Fruit fly (Drosophila melanogaster) whole organism, pupa: ENCODE results near the gene CG3739.

Experiments used
- CG10348 ChIP-seq: fragments of 200-800 bp; sonication (Bioruptor generic); IDR thresholded peaks from 2 replicates; pipeline ENCODE4 v1.3.6; 2022; ENCODE audit warnings: missing biosample characterization, missing genetic modification characterization
- CG12605 ChIP-seq: fragments of 200-800 bp; sonication (Bioruptor generic); IDR thresholded peaks from 2 replicates; pipeline ENCODE4 v1.3.6; 2022; ENCODE audit warnings: missing biosample characterization, missing genetic modification characterization
- CG13204 ChIP-seq: fragments of 200-800 bp; sonication (Bioruptor generic); optimal IDR thresholded peaks from 2 replicates; lab custom pipeline; 2018; ENCODE audit warnings: missing biosample characterization, mild to moderate bottlenecking, missing genetic modification characterization, moderate library complexity
- CG14655 ChIP-seq: fragments of 200-800 bp; sonication (Bioruptor generic); optimal IDR thresholded peaks from 3 replicates; lab custom pipeline; 2017; ENCODE audit warnings: mild to moderate bottlenecking, missing biosample characterization, missing genetic modification reagents, missing genetic modification characterization
- CG15710 ChIP-seq: fragments of 200-800 bp; sonication (Bioruptor generic); optimal IDR thresholded peaks from 2 replicates; lab custom pipeline; 2018; ENCODE audit warnings: missing biosample characterization, mild to moderate bottlenecking, missing genetic modification characterization, moderate library complexity
- CG17806 ChIP-seq: fragments of 200-800 bp; sonication (Bioruptor generic); optimal IDR thresholded peaks from 2 replicates; lab custom pipeline; 2018; ENCODE audit warnings: missing biosample characterization, mild to moderate bottlenecking, missing genetic modification characterization, moderate library complexity
- CG32121 ChIP-seq: fragments of 200-800 bp; sonication (Bioruptor generic); IDR thresholded peaks from 2 replicates; pipeline ENCODE4 v1.3.6; 2022; ENCODE audit warnings: missing biosample characterization, missing genetic modification characterization
- CG34367 ChIP-seq: fragments of 200-800 bp; sonication (Bioruptor generic); optimal IDR thresholded peaks from 2 replicates; lab custom pipeline; 2018; ENCODE audit warnings: missing biosample characterization, mild to moderate bottlenecking, missing genetic modification characterization
- CG4496 ChIP-seq: fragments of 200-800 bp; sonication (Bioruptor generic); IDR thresholded peaks from 3 replicates; pipeline ENCODE4 v1.3.6; 2022; ENCODE audit warnings: missing biosample characterization, missing genetic modification characterization
- CG8159 ChIP-seq: fragments of 200-800 bp; sonication (Bioruptor generic); optimal IDR thresholded peaks from 3 replicates; lab custom pipeline; 2018; ENCODE audit warnings: missing biosample characterization, mild to moderate bottlenecking, missing genetic modification characterization, moderate library complexity
- CG8301 ChIP-seq: fragments of 200-800 bp; sonication (Bioruptor generic); optimal IDR thresholded peaks from 2 replicates; lab custom pipeline; 2018; ENCODE audit warnings: missing biosample characterization, mild to moderate bottlenecking, missing genetic modification characterization
- CG9948 ChIP-seq: fragments of 200-800 bp; sonication (Bioruptor generic); optimal IDR thresholded peaks from 2 replicates; lab custom pipeline; 2018; ENCODE audit warnings: missing biosample characterization, mild to moderate bottlenecking, missing genetic modification characterization, moderate library complexity
- D1 ChIP-seq: fragments of 200-800 bp; sonication (Bioruptor generic); optimal IDR thresholded peaks from 2 replicates; lab custom pipeline; 2018; ENCODE audit warnings: missing biosample characterization, mild to moderate bottlenecking, missing genetic modification characterization, moderate library complexity
- EcR ChIP-seq: fragments of 200-800 bp; sonication (Bioruptor generic); optimal IDR thresholded peaks from 3 replicates; lab custom pipeline; 2019; ENCODE audit warnings: missing biosample characterization, missing genetic modification characterization, mild to moderate bottlenecking, moderate library complexity, missing genetic modification reagents
- Ets98B ChIP-seq: fragments of 200-800 bp; sonication (Bioruptor generic); IDR thresholded peaks from 2 replicates; pipeline ENCODE4 v1.3.6; 2022; ENCODE audit warnings: missing biosample characterization, missing genetic modification characterization
- Pif1A ChIP-seq: fragments of 200-800 bp; sonication (Bioruptor generic); optimal IDR thresholded peaks from 3 replicates; lab custom pipeline; 2016; ENCODE audit warnings: missing biosample characterization, missing genetic modification characterization
- Pif1B ChIP-seq: fragments of 200-800 bp; sonication (Bioruptor generic); optimal IDR thresholded peaks from 3 replicates; lab custom pipeline; 2016; ENCODE audit warnings: missing biosample characterization, missing genetic modification characterization
- Snoo ChIP-seq: fragments of 200-800 bp; sonication (Bioruptor generic); optimal IDR thresholded peaks from 3 replicates; lab custom pipeline; 2017; ENCODE audit warnings: missing biosample characterization, mild to moderate bottlenecking, missing genetic modification characterization, inconsistent platforms
- fd96Ca ChIP-seq: fragments of 200-800 bp; sonication (Bioruptor generic); IDR thresholded peaks from 3 replicates; pipeline ENCODE4 v1.3.6; 2022; ENCODE audit warnings: missing biosample characterization, missing genetic modification characterization
- gl ChIP-seq: fragments of 200-800 bp; sonication (Bioruptor generic); optimal IDR thresholded peaks from 2 replicates; lab custom pipeline; 2018; ENCODE audit warnings: missing biosample characterization, mild to moderate bottlenecking, missing genetic modification characterization
- rn ChIP-seq: fragments of 200-800 bp; sonication (Bioruptor generic); IDR thresholded peaks from 2 replicates; pipeline ENCODE4 v1.3.6; 2022; ENCODE audit warnings: missing biosample characterization, missing genetic modification characterization

CG3739 gene

dm6 chr3R:19393060-19393459, at the start of gene CG3739:
TSS of gene CG3739 (plus strand) at chr3R:19393360.
- TF ChIP-seq CG13204 (no peak), EcR (GFP tag; lab: Kevin White, UChicago) (no peak), CG8301 (tag; lab: Kevin White, UChicago) (no peak), rn (GFP tag; lab: Robert Waterston, UW) (no peak), Ets98B (GFP tag; lab: Robert Waterston, UW) (no peak), CG34367 (tag; lab: Kevin White, UChicago) (no peak)

dm6 chr3R:19343534-19344325, 49.4 kb upstream of the CG3739 start:
- TF ChIP-seq gl (tag; lab: Kevin White, UChicago) (no peak), CG10348 (GFP tag; lab: Robert Waterston, UW) (no peak), Ets98B (GFP tag; lab: Robert Waterston, UW) (no peak), CG4496 (GFP tag; lab: Robert Waterston, UW) (no peak), D1 (no peak), Pif1B (GFP tag; lab: Kevin White, UChicago) (no peak)

- TF ChIP-seq Pif1B (GFP tag; lab: Kevin White, UChicago), result no peak
- no peak for TF ChIP-seq CG32121 (GFP tag; lab: Robert Waterston, UW)
- no peak for TF ChIP-seq gl (tag; lab: Kevin White, UChicago)
- no peak for TF ChIP-seq fd96Ca (GFP tag; lab: Robert Waterston, UW)
- no peak for TF ChIP-seq CG9948 (tag; lab: Kevin White, UChicago)
- TF ChIP-seq CG8301 (tag; lab: Kevin White, UChicago), result no peak
- no peak for TF ChIP-seq CG8159
- TF ChIP-seq CG14655, result no peak
- no peak for TF ChIP-seq CG4496 (GFP tag; lab: Robert Waterston, UW)
- no peak for TF ChIP-seq EcR (GFP tag; lab: Kevin White, UChicago)
- no peak for TF ChIP-seq Pif1A (GFP tag; lab: Kevin White, UChicago)
- TF ChIP-seq CG12605 (GFP tag; lab: Robert Waterston, UW), result no peak
- TF ChIP-seq CG13204, result no peak
- TF ChIP-seq CG17806 (tag; lab: Kevin White, UChicago), result no peak
- TF ChIP-seq CG34367 (tag; lab: Kevin White, UChicago), result no peak
- TF ChIP-seq Ets98B (GFP tag; lab: Robert Waterston, UW), result no peak
- TF ChIP-seq Snoo, result no peak
- no peak for TF ChIP-seq D1
- TF ChIP-seq CG10348 (GFP tag; lab: Robert Waterston, UW), result no peak
These were observed 47.9 kb upstream of the CG3739 start for dm6 chr3R:19345214-19345613.

- TF ChIP-seq CG10348 (GFP tag; lab: Robert Waterston, UW) (no peak), rn (GFP tag; lab: Robert Waterston, UW) (no peak), CG17806 (tag; lab: Kevin White, UChicago) (no peak), CG4496 (GFP tag; lab: Robert Waterston, UW) (no peak), CG15710 (tag; lab: Kevin White, UChicago) (no peak), CG14655 (no peak)
These were observed 46.6 kb upstream of the CG3739 start for dm6 chr3R:19346532-19346931.

- TF ChIP-seq CG9948 (tag; lab: Kevin White, UChicago) (no peak), Snoo (peak; percentile 19), CG8301 (tag; lab: Kevin White, UChicago) (no peak)
- TF ChIP-seq, all 21 proteins: peak for 1
These were observed 45.5 kb upstream of the CG3739 start for dm6 chr3R:19347678-19348077.

- TF ChIP-seq Pif1B (GFP tag; lab: Kevin White, UChicago) (no peak), CG4496 (GFP tag; lab: Robert Waterston, UW) (no peak), CG17806 (tag; lab: Kevin White, UChicago) (no peak), gl (tag; lab: Kevin White, UChicago) (no peak), CG32121 (GFP tag; lab: Robert Waterston, UW) (no peak), CG15710 (tag; lab: Kevin White, UChicago) (no peak), CG12605 (GFP tag; lab: Robert Waterston, UW) (no peak), Pif1A (GFP tag; lab: Kevin White, UChicago) (no peak), Snoo (no peak), CG8159 (no peak), Ets98B (GFP tag; lab: Robert Waterston, UW) (no peak), fd96Ca (GFP tag; lab: Robert Waterston, UW) (no peak), CG34367 (tag; lab: Kevin White, UChicago) (no peak), rn (GFP tag; lab: Robert Waterston, UW) (no peak), CG14655 (no peak)
- TF ChIP-seq, all 21 proteins: peak for 0
These were observed 42.7 kb upstream of the CG3739 start for dm6 chr3R:19350375-19350943.
